Worm (Caenorhabditis elegans): ENCODE data around the gene Y45G5AM.6.

The Y45G5AM.6 gene

ce11 chrV:4170138-4170537, 18.0 kb upstream of the Y45G5AM.6 start, which contains the start of gene Y45G5AM.7:
Y45G5AM.7 (minus strand) TSS chrV:4170238.
- no peak for TF ChIP-seq dao-5 (tag; optimal IDR thresholded peaks at IDR 0.05)
- no peak for TF ChIP-seq him-1 (tag; optimal IDR thresholded peaks at IDR 0.05)
- no peak for TF ChIP-seq W03F9.2 (tag; optimal IDR thresholded peaks at IDR 0.05)

- no peak for TF ChIP-seq him-1 (tag; optimal IDR thresholded peaks at IDR 0.05)
- TF ChIP-seq dao-5 (tag; optimal IDR thresholded peaks at IDR 0.05), result no peak
- TF ChIP-seq W03F9.2 (tag; optimal IDR thresholded peaks at IDR 0.05), result no peak
These were observed 17.6 kb upstream of the Y45G5AM.6 start for ce11 chrV:4169658-4170057.

ce11 chrV:4168045-4168444, 15.9 kb upstream of the Y45G5AM.6 start:
- TF ChIP-seq him-1 (tag; optimal IDR thresholded peaks at IDR 0.05), result no peak
- TF ChIP-seq W03F9.2 (tag; optimal IDR thresholded peaks at IDR 0.05), result no peak
- no peak for TF ChIP-seq dao-5 (tag; optimal IDR thresholded peaks at IDR 0.05)

ce11 chrV:4164504-4164959, 12.4 kb upstream of the Y45G5AM.6 start, which contains the start of gene Y45G5AM.3:
Y45G5AM.3 (plus strand) TSS chrV:4164554.
- TF ChIP-seq him-1 (tag; optimal IDR thresholded peaks at IDR 0.05), result no peak

- TF ChIP-seq him-1 (tag; optimal IDR thresholded peaks at IDR 0.05) (no peak), W03F9.2 (tag; optimal IDR thresholded peaks at IDR 0.05) (no peak)
These were observed 10.8 kb upstream of the Y45G5AM.6 start, which contains the start of gene Y45G5AM.4 for ce11 chrV:4162922-4163321. Y45G5AM.4 (plus strand) TSS chrV:4163222.

ce11 chrV:4160086-4160485, 8.0 kb upstream of the Y45G5AM.6 start, which contains the start of gene Y45G5AM.5:
Y45G5AM.5 (plus strand) TSS chrV:4160386.
- no peak for TF ChIP-seq him-1 (tag; optimal IDR thresholded peaks at IDR 0.05)
- no peak for TF ChIP-seq dao-5 (tag; optimal IDR thresholded peaks at IDR 0.05)
- TF ChIP-seq W03F9.2 (tag; optimal IDR thresholded peaks at IDR 0.05), result no peak

- no peak for TF ChIP-seq dao-5 (tag; optimal IDR thresholded peaks at IDR 0.05)
- no peak for TF ChIP-seq W03F9.2 (tag; optimal IDR thresholded peaks at IDR 0.05)
- TF ChIP-seq him-1 (tag; optimal IDR thresholded peaks at IDR 0.05), result no peak
These were observed 5.2 kb upstream of the Y45G5AM.6 start for ce11 chrV:4157291-4157690.

- TF ChIP-seq W03F9.2 (tag; optimal IDR thresholded peaks at IDR 0.05), result no peak
- TF ChIP-seq dao-5 (tag; optimal IDR thresholded peaks at IDR 0.05), result no peak
- no peak for TF ChIP-seq him-1 (tag; optimal IDR thresholded peaks at IDR 0.05)
These were observed 700 bp downstream of the Y45G5AM.6 start for ce11 chrV:4151400-4151799.

- no peak for TF ChIP-seq dao-5 (tag; optimal IDR thresholded peaks at IDR 0.05)
- TF ChIP-seq W03F9.2 (tag; optimal IDR thresholded peaks at IDR 0.05), result no peak
- no peak for TF ChIP-seq him-1 (tag; optimal IDR thresholded peaks at IDR 0.05)
These were observed 7.9 kb downstream of the Y45G5AM.6 start, which contains the start of gene Y45G5AL.1 for ce11 chrV:4144205-4144604. Y45G5AL.1 (plus strand) TSS chrV:4144505.

- TF ChIP-seq dao-5 (tag; optimal IDR thresholded peaks at IDR 0.05), result no peak
- no peak for TF ChIP-seq him-1 (tag; optimal IDR thresholded peaks at IDR 0.05)
- TF ChIP-seq W03F9.2 (tag; optimal IDR thresholded peaks at IDR 0.05), result peak; percentile 66
These were observed 9.1 kb downstream of the Y45G5AM.6 start for ce11 chrV:4143034-4143433.

ce11 chrV:4138688-4139087, 13.4 kb downstream of the Y45G5AM.6 start, which contains the start of gene lgc-29:
lgc-29 (plus strand) TSS chrV:4138988.
- no peak for TF ChIP-seq W03F9.2 (tag; optimal IDR thresholded peaks at IDR 0.05)
- no peak for TF ChIP-seq dao-5 (tag; optimal IDR thresholded peaks at IDR 0.05)
- TF ChIP-seq him-1 (tag; optimal IDR thresholded peaks at IDR 0.05), result no peak

- no peak for TF ChIP-seq W03F9.2 (tag; optimal IDR thresholded peaks at IDR 0.05)
- no peak for TF ChIP-seq dao-5 (tag; optimal IDR thresholded peaks at IDR 0.05)
These were observed 17.4 kb downstream of the Y45G5AM.6 start, which contains the start of gene lgc-1 for ce11 chrV:4134728-4135127. lgc-1 (plus strand) TSS chrV:4135028.

- TF ChIP-seq him-1 (tag; optimal IDR thresholded peaks at IDR 0.05) (no peak), W03F9.2 (tag; optimal IDR thresholded peaks at IDR 0.05) (no peak), dao-5 (tag; optimal IDR thresholded peaks at IDR 0.05) (no peak)
These were observed 20.6 kb downstream of the Y45G5AM.6 start, which contains the start of gene nhr-57 for ce11 chrV:4131471-4131939. nhr-57 (plus strand) TSS chrV:4131889.

ce11 chrV:4129604-4130003, 22.5 kb downstream of the Y45G5AM.6 start, which contains the start of gene phat-4:
phat-4 (plus strand) TSS chrV:4129904.
- no peak for TF ChIP-seq dao-5 (tag; optimal IDR thresholded peaks at IDR 0.05)
- no peak for TF ChIP-seq W03F9.2 (tag; optimal IDR thresholded peaks at IDR 0.05)
- no peak for TF ChIP-seq him-1 (tag; optimal IDR thresholded peaks at IDR 0.05)

ce11 chrV:4127435-4127834, 24.7 kb downstream of the Y45G5AM.6 start, which contains the start of gene T05B4.13:
T05B4.13 (minus strand) TSS chrV:4127535.
- TF ChIP-seq W03F9.2 (tag; optimal IDR thresholded peaks at IDR 0.05), result no peak
- no peak for TF ChIP-seq him-1 (tag; optimal IDR thresholded peaks at IDR 0.05)
- TF ChIP-seq dao-5 (tag; optimal IDR thresholded peaks at IDR 0.05), result no peak

Data from whole organism, L4/young adult.